Fruit fly (Drosophila melanogaster) whole organism, wandering third instar larva: ENCODE data around the gene Npc2h.
A peak's percentile ranks its signal among the peaks of the same experiment; 100 is the strongest.

Experiments used
- Abd-B ChIP-seq: fragments of >200 bp; optimal IDR thresholded peaks from 2 replicates; lab custom pipeline; 2017; ENCODE audit warnings: missing biosample characterization, missing genetic modification characterization
- CG9705 ChIP-seq: fragments of 200-800 bp; sonication (Bioruptor generic); optimal IDR thresholded peaks from 2 replicates; lab custom pipeline; 2018; ENCODE audit warnings: missing biosample characterization, mild to moderate bottlenecking, missing genetic modification characterization
- CrebA ChIP-seq: fragments of 200-800 bp; sonication (Bioruptor generic); optimal IDR thresholded peaks from 2 replicates; lab custom pipeline; 2016; ENCODE audit warnings: missing biosample characterization, mild to moderate bottlenecking, missing genetic modification characterization, borderline replicate concordance
- Dfd ChIP-seq: fragments of >200 bp; optimal IDR thresholded peaks from 2 replicates; lab custom pipeline; 2017; ENCODE audit warnings: missing biosample characterization, missing genetic modification characterization
- Dif ChIP-seq: fragments of 200-275, 200-300 bp; sonication (Bioruptor generic); optimal IDR thresholded peaks from 2 replicates; lab custom pipeline; 2018; ENCODE audit warnings: missing biosample characterization, missing genetic modification characterization; ENCODE audit not compliant: partially characterized antibody
- Hr83 ChIP-seq: fragments of 200-300 bp; sonication (Bioruptor generic); optimal IDR thresholded peaks from 2 replicates; lab custom pipeline; 2016; ENCODE audit warnings: missing biosample characterization, mild to moderate bottlenecking, missing genetic modification characterization, moderate library complexity; ENCODE audit not compliant: poor library complexity, severe bottlenecking
- Jra ChIP-seq: sonication (Bioruptor generic); optimal IDR thresholded peaks from 2 replicates; lab custom pipeline; 2016; ENCODE audit warnings: missing biosample characterization, missing genetic modification characterization
- Mio ChIP-seq: sonication (Bioruptor generic); optimal IDR thresholded peaks from 2 replicates; lab custom pipeline; 2016; ENCODE audit warnings: missing biosample characterization, missing genetic modification characterization
- Myc ChIP-seq: fragments of >200 bp; optimal IDR thresholded peaks from 2 replicates; lab custom pipeline; 2017
- OdsH ChIP-seq: fragments of 200-800 bp; sonication (Bioruptor generic); optimal IDR thresholded peaks from 2 replicates; lab custom pipeline; 2016; ENCODE audit warnings: missing biosample characterization, mild to moderate bottlenecking, missing genetic modification characterization
- Sp1 ChIP-seq: fragments of 200-800 bp; sonication (Bioruptor generic); optimal IDR thresholded peaks from 3 replicates; lab custom pipeline; 2019; ENCODE audit warnings: missing biosample characterization, mild to moderate bottlenecking, missing genetic modification characterization, moderate library complexity
- brk ChIP-seq: fragments of 200-800 bp; sonication (Bioruptor generic); optimal IDR thresholded peaks from 2 replicates; lab custom pipeline; 2016; ENCODE audit warnings: missing biosample characterization, mild to moderate bottlenecking, missing genetic modification characterization
- dl ChIP-seq, 2 experiments: fragments of 175-275, 200-275 bp in 1 of 2; fragments of 200-275 bp in 1 of 2; sonication (Bioruptor generic); optimal IDR thresholded peaks; lab custom pipeline; 2018; ENCODE audit warnings: mild to moderate bottlenecking in 2 of 2, missing biosample characterization in 2 of 2, missing genetic modification characterization in 2 of 2, moderate library complexity in 2 of 2; ENCODE audit not compliant: partially characterized antibody in 2 of 2, insufficient read depth in 1 of 2
- dmrt93B ChIP-seq: fragments of 200-800 bp; sonication (Bioruptor generic); optimal IDR thresholded peaks from 2 replicates; lab custom pipeline; 2018; ENCODE audit warnings: missing biosample characterization, mild to moderate bottlenecking, missing genetic modification characterization
- dsf ChIP-seq: sonication (Bioruptor generic); optimal IDR thresholded peaks from 2 replicates; lab custom pipeline; 2016; ENCODE audit warnings: missing biosample characterization, missing genetic modification characterization, borderline replicate concordance
- ey ChIP-seq: fragments of 200-800 bp; sonication (Bioruptor generic); optimal IDR thresholded peaks from 2 replicates; lab custom pipeline; 2016; ENCODE audit warnings: missing biosample characterization, missing genetic modification characterization
- foxo ChIP-seq, 2 experiments: fragments of 200-800 bp; sonication (Bioruptor generic); optimal IDR thresholded peaks; 2 replicates in 1 of 2; 3 replicates in 1 of 2; lab custom pipeline; 2016 to 2017; ENCODE audit warnings: missing biosample characterization in 2 of 2, missing genetic modification characterization in 2 of 2
- fru ChIP-seq: fragments of 200-800 bp; sonication (Bioruptor generic); optimal IDR thresholded peaks from 3 replicates; lab custom pipeline; 2016; ENCODE audit warnings: missing biosample characterization, mild to moderate bottlenecking, missing genetic modification characterization
- h ChIP-seq: fragments of 200-800 bp; sonication (Bioruptor generic); optimal IDR thresholded peaks from 3 replicates; lab custom pipeline; 2016; ENCODE audit warnings: missing biosample characterization, mild to moderate bottlenecking, missing genetic modification characterization
- jim ChIP-seq: fragments of 175-275, 200-325 bp; sonication (Bioruptor generic); optimal IDR thresholded peaks from 2 replicates; lab custom pipeline; 2016; ENCODE audit warnings: missing biosample characterization, mild to moderate bottlenecking, missing genetic modification characterization
- lola ChIP-seq: fragments of >200 bp; optimal IDR thresholded peaks from 2 replicates; lab custom pipeline; 2017; ENCODE audit warnings: missing biosample characterization, missing genetic modification characterization
- pan ChIP-seq: fragments of >200 bp; optimal IDR thresholded peaks from 2 replicates; lab custom pipeline; 2017
- psq ChIP-seq: fragments of 200-800 bp; sonication (Bioruptor generic); optimal IDR thresholded peaks from 3 replicates; lab custom pipeline; 2017; ENCODE audit warnings: missing biosample characterization, mild to moderate bottlenecking, missing genetic modification characterization, moderate library complexity
- rgr ChIP-seq: fragments of 200-800 bp; sonication (Bioruptor generic); optimal IDR thresholded peaks from 3 replicates; lab custom pipeline; 2016; ENCODE audit warnings: missing biosample characterization, mild to moderate bottlenecking, missing genetic modification characterization
- usp ChIP-seq: fragments of >200 bp; optimal IDR thresholded peaks from 2 replicates; lab custom pipeline; 2017; ENCODE audit warnings: missing biosample characterization, missing genetic modification characterization
- woc ChIP-seq: sonication (Bioruptor generic); optimal IDR thresholded peaks from 2 replicates; lab custom pipeline; 2016; ENCODE audit warnings: missing biosample characterization, mild to moderate bottlenecking, missing genetic modification characterization

The Npc2h gene

DNA sequence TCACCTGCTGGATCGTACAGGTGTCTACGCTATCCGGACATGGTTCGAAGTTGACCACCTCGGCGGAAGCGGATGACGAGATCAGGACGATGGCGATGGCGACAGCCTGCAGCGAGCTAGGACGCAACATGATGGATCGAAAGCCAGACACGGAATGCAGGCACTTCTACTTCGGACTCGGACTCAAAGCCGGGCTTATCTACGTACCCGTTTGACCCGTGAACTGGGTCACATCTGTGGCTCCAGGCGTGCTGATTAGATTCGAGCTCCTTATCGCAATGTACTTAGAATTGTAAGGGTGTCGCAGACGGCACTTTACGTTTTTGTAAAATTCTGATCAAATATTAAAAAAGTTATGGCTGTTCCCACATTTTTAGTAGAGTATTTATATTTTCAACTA, 986 bp downstream of the Npc2h start, which contains the start of gene Npc2g:
Gene Npc2g, minus strand, starts transcription at position 160 of the 400 bp plus-strand sequence.
- TF ChIP-seq Myc (lab: Kevin White, UChicago) = no peak
- no peak for TF ChIP-seq OdsH (GFP tag; lab: Kevin White, UChicago)
- TF ChIP-seq usp = no peak
- TF ChIP-seq fru (GFP tag; lab: Kevin White, UChicago) = no peak
- no peak for TF ChIP-seq ey (GFP tag; lab: Kevin White, UChicago)
- no peak for TF ChIP-seq Sp1 (GFP tag; lab: Kevin White, UChicago)
- no peak for TF ChIP-seq lola (GFP tag; lab: Kevin White, UChicago)
- no peak for TF ChIP-seq rgr (GFP tag; lab: Kevin White, UChicago)
- no peak for TF ChIP-seq Hr83 (GFP tag; lab: Kevin White, UChicago)
- no peak for TF ChIP-seq CrebA (GFP tag; lab: Kevin White, UChicago)
- no peak for TF ChIP-seq dmrt93B (GFP tag; lab: Kevin White, UChicago)
- no peak for TF ChIP-seq CG9705 (GFP tag; lab: Kevin White, UChicago)
- no peak for TF ChIP-seq pan (lab: Kevin White, UChicago)
- TF ChIP-seq woc = no peak
- TF ChIP-seq Dif (GFP tag; lab: Kevin White, UChicago) = no peak
- no peak for TF ChIP-seq foxo (GFP tag; optimal IDR thresholded peaks at IDR 0.05; lab: Kevin White, UChicago)

DNA sequence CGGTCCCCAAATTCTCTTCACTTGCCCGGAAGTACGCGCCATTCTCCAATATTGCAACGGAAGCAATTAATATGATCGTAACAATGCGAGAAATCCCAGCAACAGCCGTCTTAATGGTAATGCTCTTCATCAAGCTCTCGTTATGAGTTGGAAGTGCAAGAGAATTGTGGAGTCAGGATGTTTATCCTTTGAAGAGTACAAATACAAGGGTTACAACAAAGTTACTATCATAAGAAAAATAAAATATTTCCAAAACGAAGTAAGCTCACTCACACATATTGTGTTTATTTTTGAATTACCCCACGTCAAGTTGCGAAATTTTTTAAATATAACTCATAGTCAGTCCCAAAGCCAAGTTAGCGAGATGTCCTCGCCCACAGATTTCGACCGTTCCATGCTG, 3.5 kb downstream of the Npc2h start, which contains the start of gene CG15543:
Gene CG15543, plus strand, starts transcription at position 301 of the 400 bp plus-strand sequence.
- TF ChIP-seq Sp1 (GFP tag; lab: Kevin White, UChicago) = no peak
- no peak for TF ChIP-seq woc
- TF ChIP-seq Hr83 (GFP tag; lab: Kevin White, UChicago) = no peak
- TF ChIP-seq, all 38 proteins: peak for 0

DNA sequence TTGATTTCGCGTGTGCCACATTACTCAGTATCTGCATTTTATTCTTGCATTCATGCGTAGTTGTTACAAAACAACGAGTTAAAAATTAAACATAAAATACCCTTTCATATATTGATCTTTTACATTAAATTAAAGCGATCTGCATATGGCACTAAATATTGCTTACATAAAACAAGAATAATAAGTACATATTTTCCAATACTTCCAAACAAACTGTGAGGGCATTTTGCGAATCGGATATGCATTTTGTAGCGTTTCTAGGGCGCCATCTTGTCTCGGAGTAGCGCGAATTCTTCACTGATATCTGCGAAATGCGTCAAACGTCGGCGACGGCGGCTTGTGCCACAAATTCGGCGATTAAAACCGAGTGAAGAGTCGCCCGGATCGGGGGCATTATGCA, 4.7 kb downstream of the Npc2h start:
- TF ChIP-seq CG9705 (GFP tag; lab: Kevin White, UChicago) (no peak), Jra (no peak), Dfd (no peak)

dm6 chr3R:30735047-30735446, 11.0 kb downstream of the Npc2h start:
- TF ChIP-seq dmrt93B (GFP tag; lab: Kevin White, UChicago) (no peak), Myc (lab: Kevin White, UChicago) (no peak), usp (no peak), dsf (GFP tag; lab: Kevin White, UChicago) (no peak)

- TF ChIP-seq Mio = no peak
- no peak for TF ChIP-seq CG9705 (GFP tag; lab: Kevin White, UChicago)
- no peak for TF ChIP-seq Dfd
- no peak for TF ChIP-seq Myc (lab: Kevin White, UChicago)
- TF ChIP-seq Jra = no peak
- TF ChIP-seq pan (lab: Kevin White, UChicago) = no peak
- TF ChIP-seq dsf (GFP tag; lab: Kevin White, UChicago) = no peak
- TF ChIP-seq Abd-B = no peak
- TF ChIP-seq brk (GFP tag; lab: Kevin White, UChicago) = no peak
- TF ChIP-seq dl (GFP tag; optimal IDR thresholded peaks at IDR 0.05; lab: Kevin White, UChicago; ENCODE audit: insufficient read depth in 1 of 2, partially characterized antibody in 2 of 2) = no peak
- no peak for TF ChIP-seq ey (GFP tag; lab: Kevin White, UChicago)
Observed at dm6 chr3R:30734576-30734975, 11.5 kb downstream of the Npc2h start.

- peak in 1 of 2 experiments; percentile 34 for TF ChIP-seq foxo (GFP tag; optimal IDR thresholded peaks at IDR 0.05; lab: Kevin White, UChicago)
- TF ChIP-seq psq (GFP tag; lab: Kevin White, UChicago) = no peak
- TF ChIP-seq h (GFP tag; lab: Kevin White, UChicago) = peak; percentile 21
- TF ChIP-seq dsf (GFP tag; lab: Kevin White, UChicago) = no peak
Observed at dm6 chr3R:30733081-30733480, 13.0 kb downstream of the Npc2h start.

- TF ChIP-seq lola (GFP tag; lab: Kevin White, UChicago) = no peak
- no peak for TF ChIP-seq Abd-B
- TF ChIP-seq Jra = no peak
- TF ChIP-seq h (GFP tag; lab: Kevin White, UChicago) = no peak
- TF ChIP-seq psq (GFP tag; lab: Kevin White, UChicago) = no peak
- no peak for TF ChIP-seq Mio
- no peak for TF ChIP-seq jim (GFP tag; lab: Kevin White, UChicago)
- TF ChIP-seq CrebA (GFP tag; lab: Kevin White, UChicago) = no peak
- no peak for TF ChIP-seq foxo (GFP tag; optimal IDR thresholded peaks at IDR 0.05; lab: Kevin White, UChicago)
- no peak for TF ChIP-seq dl (GFP tag; optimal IDR thresholded peaks at IDR 0.05; lab: Kevin White, UChicago; ENCODE audit: insufficient read depth in 1 of 2, partially characterized antibody in 2 of 2)
- TF ChIP-seq pan (lab: Kevin White, UChicago) = no peak
Observed at dm6 chr3R:30731065-30731464, 15.0 kb downstream of the Npc2h start, which contains the start of gene CG11313. TSS of gene CG11313 (minus strand) at chr3R:30731165.
